Worm (Caenorhabditis elegans) whole organism, early embryonic: ENCODE data around the gene mct-5.

ENCODE experiments used
- B0310.2 ChIP-seq: sonication (generic microtip); optimal IDR thresholded peaks from 2 replicates; lab custom pipeline; 2016; ENCODE audit warnings: mild to moderate bottlenecking, missing genetic modification characterization, missing compliant biosample characterization
- F13C5.2 ChIP-seq: sonication (generic microtip); optimal IDR thresholded peaks from 2 replicates; lab custom pipeline; 2017; ENCODE audit warnings: mild to moderate bottlenecking, missing genetic modification characterization, inconsistent platforms, missing compliant biosample characterization
- aly-1 ChIP-seq: sonication (generic microtip); optimal IDR thresholded peaks from 2 replicates; lab custom pipeline; 2016; ENCODE audit warnings: missing genetic modification characterization, missing compliant biosample characterization
- ama-1 ChIP-seq: fragments of 150-350 bp; optimal IDR thresholded peaks from 2 replicates; lab custom pipeline; 2014
- ceh-13 ChIP-seq: fragments of 200-800 bp; sonication (Bioruptor generic); optimal IDR thresholded peaks from 2 replicates; lab custom pipeline; 2018; ENCODE audit warnings: mild to moderate bottlenecking, missing genetic modification characterization, missing compliant biosample characterization
- ceh-36 ChIP-seq: sonication (generic microtip); optimal IDR thresholded peaks from 2 replicates; lab custom pipeline; 2016; ENCODE audit warnings: missing genetic modification characterization, inconsistent platforms, missing compliant biosample characterization
- ets-7 ChIP-seq: sonication (generic microtip); optimal IDR thresholded peaks from 2 replicates; lab custom pipeline; 2016; ENCODE audit warnings: missing genotype, missing genetic modification characterization, missing compliant biosample characterization
- flt-1 ChIP-seq: fragments of 200-800 bp; sonication (Bioruptor generic); IDR thresholded peaks from 2 replicates; pipeline ENCODE4 v1.3.6; 2022; ENCODE audit warnings: missing genetic modification characterization, missing compliant biosample characterization
- hmbx-1 ChIP-seq: sonication (generic microtip); optimal IDR thresholded peaks from 2 replicates; lab custom pipeline; 2016; ENCODE audit warnings: mild to moderate bottlenecking, missing genetic modification characterization, missing compliant biosample characterization
- hmg-4 ChIP-seq: fragments of 200-800 bp; sonication (Bioruptor generic); optimal IDR thresholded peaks from 2 replicates; lab custom pipeline; 2018; ENCODE audit warnings: mild to moderate bottlenecking, missing genetic modification characterization, missing compliant biosample characterization
- hnd-1 ChIP-seq: sonication (generic microtip); optimal IDR thresholded peaks from 2 replicates; lab custom pipeline; 2016; ENCODE audit warnings: missing genetic modification characterization, missing compliant biosample characterization
- pes-1 ChIP-seq: fragments of 200-800 bp; sonication (Bioruptor generic); IDR thresholded peaks from 2 replicates; pipeline ENCODE4 v1.3.6; 2022; ENCODE audit warnings: missing genetic modification reagents, missing genetic modification characterization, missing compliant biosample characterization
- scrt-1 ChIP-seq: fragments of 200-800 bp; sonication (Bioruptor generic); IDR thresholded peaks from 2 replicates; pipeline ENCODE4 v1.3.6; 2022; ENCODE audit warnings: missing genetic modification characterization, missing compliant biosample characterization
- sea-1 ChIP-seq: fragments of 200-800 bp; sonication (Bioruptor generic); conservative IDR thresholded peaks from 2 replicates; pipeline ENCODE4 v1.3.6; 2022; ENCODE audit warnings: missing genetic modification characterization, missing compliant biosample characterization
- tbx-11 ChIP-seq: fragments of 200-800 bp; sonication (Bioruptor generic); IDR thresholded peaks from 2 replicates; pipeline ENCODE4 v1.3.6; 2022; ENCODE audit warnings: missing genetic modification characterization, missing compliant biosample characterization
- tbx-37 ChIP-seq: fragments of 200-800 bp; sonication (Bioruptor generic); conservative IDR thresholded peaks from 2 replicates; pipeline ENCODE4 v1.3.6; 2022; ENCODE audit warnings: missing genetic modification reagents, missing genetic modification characterization, missing compliant biosample characterization
- tra-4 ChIP-seq: sonication (generic microtip); optimal IDR thresholded peaks from 2 replicates; lab custom pipeline; 2017; ENCODE audit warnings: missing genetic modification characterization, missing compliant biosample characterization

mct-5 gene

DNA sequence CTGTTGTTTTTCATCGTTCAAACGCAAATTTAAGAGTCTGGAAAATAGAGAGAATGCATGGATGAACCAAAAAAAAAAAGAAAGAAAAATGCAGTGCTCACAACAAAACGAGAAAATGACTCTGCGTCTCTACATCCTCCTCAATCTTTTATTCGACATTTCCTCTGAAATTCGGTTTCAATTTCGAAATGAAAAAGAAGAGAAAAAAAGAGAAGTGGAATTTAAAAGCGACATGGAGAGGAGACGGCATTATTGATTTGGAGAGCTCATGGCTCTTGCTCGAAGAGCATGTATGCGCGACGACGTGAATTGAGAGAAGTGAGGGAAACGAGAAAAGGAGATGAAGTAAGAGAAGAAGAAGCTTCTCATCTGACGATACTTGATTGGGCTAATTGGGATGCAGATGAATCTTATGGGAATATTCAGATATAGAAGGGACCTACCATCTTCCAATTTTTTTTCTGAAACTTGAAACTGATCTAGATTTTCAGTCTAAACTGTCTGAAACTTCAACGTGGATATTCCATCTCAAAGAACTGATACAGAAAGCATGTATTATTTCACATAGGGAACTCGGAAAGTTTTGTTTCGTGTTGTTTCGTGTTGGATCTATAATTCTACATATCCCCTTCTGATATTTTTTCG, 12.7 kb upstream of the mct-5 start:
- no peak for TF ChIP-seq tra-4
- no peak for TF ChIP-seq tbx-37
- TF ChIP-seq ama-1: no peak
- no peak for TF ChIP-seq flt-1 (GFP tag; lab: Robert Waterston, UW)
- no peak for TF ChIP-seq ets-7 (tag; lab: Kevin White, UChicago)
- no peak for TF ChIP-seq aly-1 (tag; lab: Kevin White, UChicago)
- TF ChIP-seq tbx-11 (GFP tag; lab: Robert Waterston, UW): no peak
- TF ChIP-seq hmbx-1 (tag; lab: Kevin White, UChicago): no peak
- no peak for TF ChIP-seq B0310.2 (tag; lab: Kevin White, UChicago)
- TF ChIP-seq ceh-36 (tag; lab: Kevin White, UChicago): no peak
- TF ChIP-seq hnd-1: no peak
- no peak for TF ChIP-seq pes-1 (GFP tag; lab: Robert Waterston, UW)
- TF ChIP-seq ceh-13 (GFP tag; lab: Kevin White, UChicago): no peak
- no peak for TF ChIP-seq hmg-4 (GFP tag; lab: Kevin White, UChicago)

DNA sequence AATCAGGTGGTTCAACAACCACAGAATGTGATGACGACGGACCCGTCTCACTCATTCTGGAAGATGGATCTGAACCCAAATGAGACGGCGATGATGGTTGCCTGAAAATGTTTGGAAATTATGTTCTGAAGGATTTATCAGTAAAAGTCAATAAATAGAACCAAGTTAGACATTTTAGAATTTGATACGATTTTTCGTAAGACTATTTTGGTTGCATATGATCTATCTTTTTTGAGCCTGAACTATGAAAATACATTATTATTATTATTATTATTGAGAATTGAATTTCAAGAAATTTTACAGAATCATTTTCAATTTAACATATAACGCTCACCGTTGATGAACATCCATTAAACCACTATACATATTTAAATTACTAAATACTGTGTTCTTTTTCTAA, 11.6 kb upstream of the mct-5 start, which contains the start of gene F10E7.9:
F10E7.9 (minus strand) TSS at position 101 of the 400 bp plus-strand sequence.
- TF ChIP-seq hmg-4 (GFP tag; lab: Kevin White, UChicago) (no peak), ceh-36 (tag; lab: Kevin White, UChicago) (no peak), scrt-1 (GFP tag; lab: Robert Waterston, UW) (no peak), hnd-1 (no peak), ceh-13 (GFP tag; lab: Kevin White, UChicago) (no peak), ets-7 (tag; lab: Kevin White, UChicago) (no peak), F13C5.2 (tag; lab: Kevin White, UChicago) (no peak), B0310.2 (tag; lab: Kevin White, UChicago) (no peak), hmbx-1 (tag; lab: Kevin White, UChicago) (no peak), flt-1 (GFP tag; lab: Robert Waterston, UW) (no peak), ama-1 (no peak), tra-4 (no peak), pes-1 (GFP tag; lab: Robert Waterston, UW) (no peak)

DNA sequence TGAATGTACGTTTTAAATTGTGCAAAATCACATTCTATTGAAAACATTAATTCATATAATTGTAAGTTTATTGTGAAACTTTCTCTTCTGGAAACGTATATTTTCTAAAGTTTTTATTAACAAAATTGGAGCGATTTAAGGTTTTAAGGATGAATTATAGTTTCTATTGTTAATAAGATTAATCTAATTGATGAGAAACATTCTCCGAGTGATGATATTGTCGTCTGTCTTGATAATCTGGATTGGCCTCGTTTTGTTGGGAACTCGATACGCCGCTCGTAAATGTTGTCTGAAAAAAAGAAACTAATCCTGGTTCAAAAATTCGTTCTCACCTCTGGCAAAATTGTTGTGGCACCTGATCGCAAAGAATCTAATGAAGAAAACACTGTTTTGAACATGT, 7.9 kb upstream of the mct-5 start:
- TF ChIP-seq hmbx-1 (tag; lab: Kevin White, UChicago): no peak
- TF ChIP-seq ceh-13 (GFP tag; lab: Kevin White, UChicago): no peak
- TF ChIP-seq scrt-1 (GFP tag; lab: Robert Waterston, UW): no peak
- TF ChIP-seq aly-1 (tag; lab: Kevin White, UChicago): no peak
- no peak for TF ChIP-seq tbx-11 (GFP tag; lab: Robert Waterston, UW)
- no peak for TF ChIP-seq tra-4
- no peak for TF ChIP-seq tbx-37
- no peak for TF ChIP-seq sea-1 (GFP tag; lab: Robert Waterston, UW)
- TF ChIP-seq ets-7 (tag; lab: Kevin White, UChicago): no peak
- no peak for TF ChIP-seq flt-1 (GFP tag; lab: Robert Waterston, UW)
- TF ChIP-seq ceh-36 (tag; lab: Kevin White, UChicago): no peak
- no peak for TF ChIP-seq hnd-1
- no peak for TF ChIP-seq ama-1
- no peak for TF ChIP-seq pes-1 (GFP tag; lab: Robert Waterston, UW)
- TF ChIP-seq hmg-4 (GFP tag; lab: Kevin White, UChicago): no peak

DNA sequence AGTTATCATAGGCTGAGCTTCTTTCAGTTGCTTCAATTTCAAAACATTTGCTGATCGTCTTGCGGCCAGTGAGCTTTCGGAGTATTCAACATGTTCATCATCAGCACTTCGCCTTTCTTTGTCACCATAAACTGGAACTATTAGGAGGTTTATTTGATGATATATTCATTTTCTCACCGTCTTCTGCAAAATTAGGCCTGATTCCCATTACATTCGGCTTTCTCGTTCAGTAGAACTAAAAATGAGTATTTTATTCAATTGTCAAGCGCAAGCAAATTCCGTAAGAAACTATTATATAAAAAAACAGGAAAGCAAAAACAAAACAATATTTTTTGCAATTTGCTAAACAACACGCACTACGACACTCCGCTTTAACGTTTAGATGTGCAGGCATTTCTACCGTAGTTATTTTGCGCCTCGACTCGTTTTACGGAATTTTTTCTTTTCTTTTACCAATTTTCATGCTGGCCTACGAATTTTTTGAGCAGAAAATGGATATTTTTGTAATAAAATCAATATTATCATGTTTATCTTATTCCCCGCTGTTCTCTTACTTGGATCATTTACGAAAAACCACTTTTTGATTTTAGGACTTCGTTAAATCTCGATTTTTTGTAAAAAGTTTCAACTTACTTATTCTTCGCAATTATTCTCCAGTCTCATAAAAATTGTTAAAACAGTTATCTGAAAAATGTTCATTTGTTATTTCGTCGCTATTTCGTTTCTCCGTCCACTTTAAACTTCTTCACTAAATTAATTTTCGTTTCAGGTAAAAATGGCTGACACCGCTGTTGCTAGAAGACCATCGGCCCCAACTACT, 6.6 kb upstream of the mct-5 start, which contains the start of the genes farl-11 and rpl-33:
farl-11 (minus strand) TSS at position 242 of the 820 bp plus-strand sequence.
rpl-33 (plus strand) TSS at position 770 of the 820 bp plus-strand sequence.
- TF ChIP-seq tbx-37 (no peak), ceh-36 (tag; lab: Kevin White, UChicago) (no peak), flt-1 (GFP tag; lab: Robert Waterston, UW) (0 out of 2 replicates have a peak, but pooled peaks have one; percentile 27), tra-4 (no peak), hnd-1 (no peak), F13C5.2 (tag; lab: Kevin White, UChicago) (peak; percentile 51)

DNA sequence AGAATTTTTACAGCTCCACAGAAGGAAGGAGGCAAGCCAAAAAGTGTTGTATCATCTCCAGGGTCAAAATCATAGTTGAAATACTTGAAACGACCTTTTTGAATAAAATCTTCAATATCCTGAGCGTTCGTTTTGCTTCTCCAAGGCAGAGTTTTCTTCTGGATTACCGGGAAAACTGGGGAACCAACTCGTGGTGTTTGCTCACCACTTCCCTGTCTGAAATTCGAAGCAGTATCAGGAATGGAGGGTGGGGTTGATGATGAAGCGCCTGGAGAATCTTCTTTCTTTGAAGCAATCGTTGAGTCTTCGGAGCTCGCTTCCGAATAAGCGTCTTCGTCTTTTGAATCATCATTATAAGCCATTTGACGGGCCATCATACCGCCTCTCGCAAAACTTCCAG, 4.7 kb upstream of the mct-5 start:
- TF ChIP-seq hmg-4 (GFP tag; lab: Kevin White, UChicago): no peak
- TF ChIP-seq aly-1 (tag; lab: Kevin White, UChicago): no peak
- no peak for TF ChIP-seq tbx-37
- TF ChIP-seq scrt-1 (GFP tag; lab: Robert Waterston, UW): no peak
- no peak for TF ChIP-seq sea-1 (GFP tag; lab: Robert Waterston, UW)
- no peak for TF ChIP-seq pes-1 (GFP tag; lab: Robert Waterston, UW)
- no peak for TF ChIP-seq ama-1
- no peak for TF ChIP-seq flt-1 (GFP tag; lab: Robert Waterston, UW)
- TF ChIP-seq tbx-11 (GFP tag; lab: Robert Waterston, UW): no peak
- no peak for TF ChIP-seq tra-4
- no peak for TF ChIP-seq ets-7 (tag; lab: Kevin White, UChicago)
- no peak for TF ChIP-seq ceh-13 (GFP tag; lab: Kevin White, UChicago)

DNA sequence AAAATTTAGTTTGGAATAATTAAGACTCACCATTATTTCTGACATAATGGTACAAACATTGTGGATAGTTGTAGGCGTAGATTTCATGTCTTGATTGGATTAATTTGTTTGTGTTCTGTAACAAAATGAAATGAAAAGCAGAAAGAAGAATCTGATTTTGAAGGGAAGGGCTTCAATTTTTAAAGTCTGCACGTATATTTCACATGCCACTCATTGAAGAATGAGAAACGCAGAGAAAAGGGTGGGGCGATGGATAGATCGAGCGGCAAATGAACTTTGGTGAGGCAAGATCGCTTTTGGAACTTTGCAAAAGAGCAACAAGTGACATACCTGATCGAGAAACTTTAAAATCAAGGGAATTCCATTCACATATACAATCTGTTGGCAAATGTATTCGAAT, 3.9 kb upstream of the mct-5 start:
- TF ChIP-seq B0310.2 (tag; lab: Kevin White, UChicago) (no peak), tbx-37 (no peak), flt-1 (GFP tag; lab: Robert Waterston, UW) (no peak), hmg-4 (GFP tag; lab: Kevin White, UChicago) (no peak)

DNA sequence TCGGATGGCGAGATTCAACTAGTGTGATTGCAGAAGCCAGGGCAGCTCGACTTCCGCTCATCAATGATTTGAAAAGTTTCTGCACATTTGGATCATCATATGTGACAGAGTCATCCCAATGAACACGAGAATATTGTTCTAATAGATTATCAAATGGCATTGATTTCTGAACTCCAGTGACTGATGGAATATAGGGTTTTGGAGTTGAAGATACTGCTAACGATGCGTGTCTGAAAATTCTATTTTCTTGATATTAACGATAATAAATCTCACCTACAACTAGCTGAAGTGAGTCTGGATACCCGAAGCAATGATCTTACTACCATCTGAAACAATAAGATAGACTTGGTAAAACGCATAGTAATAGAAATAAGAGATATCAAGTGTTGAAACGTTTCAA, 2.4 kb upstream of the mct-5 start, which contains the start of gene mmaa-1:
mmaa-1 (minus strand) TSS at position 328 of the 400 bp plus-strand sequence.
- TF ChIP-seq ets-7 (tag; lab: Kevin White, UChicago) (no peak), hmg-4 (GFP tag; lab: Kevin White, UChicago) (no peak), scrt-1 (GFP tag; lab: Robert Waterston, UW) (no peak), tbx-37 (no peak), pes-1 (GFP tag; lab: Robert Waterston, UW) (no peak), ceh-13 (GFP tag; lab: Kevin White, UChicago) (no peak), hmbx-1 (tag; lab: Kevin White, UChicago) (no peak), sea-1 (GFP tag; lab: Robert Waterston, UW) (no peak)
